Worm (Caenorhabditis elegans): ENCODE results near the gene T28C12.15.

The T28C12.15 gene

ce11 chrV:6331607-6332006, 10.0 kb upstream of the T28C12.15 start, which contains the start of gene T28C12.1:
Gene T28C12.1, plus strand, starts transcription at chrV:6331907.
- TF ChIP-seq efl-3 (GFP tag; optimal IDR thresholded peaks at IDR 0.05) (no peak), elt-2 (tag; optimal IDR thresholded peaks at IDR 0.05) (no peak), ztf-11 (tag; optimal IDR thresholded peaks at IDR 0.05) (no peak), nhr-90 (tag; optimal IDR thresholded peaks at IDR 0.05; ENCODE audit: poor library complexity) (no peak), lin-14 (GFP tag; optimal IDR thresholded peaks at IDR 0.05) (no peak), zip-4 (GFP tag; optimal IDR thresholded peaks at IDR 0.05) (no peak), rnt-1 (tag; optimal IDR thresholded peaks at IDR 0.05) (no peak), ceh-8 (GFP tag; optimal IDR thresholded peaks at IDR 0.05) (no peak), sup-37 (GFP tag; optimal IDR thresholded peaks at IDR 0.05) (no peak), ama-1 (optimal IDR thresholded peaks at IDR 0.05) (no peak), lir-3 (tag; optimal IDR thresholded peaks at IDR 0.05; ENCODE audit: poor library complexity) (no peak), fkh-10 (GFP tag; optimal IDR thresholded peaks at IDR 0.05) (no peak), unc-98 (GFP tag; IDR thresholded peaks at IDR 0.05) (no peak), swsn-7 (tag; optimal IDR thresholded peaks at IDR 0.05) (no peak), lin-39 (tag; optimal IDR thresholded peaks at IDR 0.05) (no peak), skn-1 (tag; optimal IDR thresholded peaks at IDR 0.05) (no peak), nhr-85 (tag) (no peak), ceh-63 (GFP tag; optimal IDR thresholded peaks at IDR 0.05) (no peak)

- TF ChIP-seq pag-3 (tag; optimal IDR thresholded peaks at IDR 0.05; ENCODE audit: borderline replicate concordance, insufficient read depth): no peak
- TF ChIP-seq jun-1 (tag; optimal IDR thresholded peaks at IDR 0.05): no peak
- TF ChIP-seq efl-1 (optimal IDR thresholded peaks at IDR 0.05): no peak
- no peak for TF ChIP-seq efl-1 (GFP tag; optimal IDR thresholded peaks at IDR 0.05 in 1 of 2)
- TF ChIP-seq sptf-1 (tag; optimal IDR thresholded peaks at IDR 0.05): no peak
- no peak for TF ChIP-seq mep-1 (tag; optimal IDR thresholded peaks at IDR 0.05)
- TF ChIP-seq unc-130 (tag; optimal IDR thresholded peaks at IDR 0.05): no peak
- TF ChIP-seq lin-15B (tag; optimal IDR thresholded peaks at IDR 0.05): no peak
- no peak for TF ChIP-seq lin-14 (GFP tag; optimal IDR thresholded peaks at IDR 0.05)
- TF ChIP-seq grh-1 (GFP tag; IDR thresholded peaks at IDR 0.05): no peak
- TF ChIP-seq mef-2 (tag; optimal IDR thresholded peaks at IDR 0.05): no peak
- TF ChIP-seq pqm-1 (tag; optimal IDR thresholded peaks at IDR 0.05): no peak
- TF ChIP-seq ceh-88 (GFP tag; IDR thresholded peaks at IDR 0.05): no peak
- TF ChIP-seq mab-9 (GFP tag; IDR thresholded peaks at IDR 0.05): no peak
- TF ChIP-seq blmp-1 (tag; optimal IDR thresholded peaks at IDR 0.05): no peak
Observed at ce11 chrV:6328897-6329296, 7.3 kb upstream of the T28C12.15 start, which contains the start of gene T28C12.2. Gene T28C12.2, plus strand, starts transcription at chrV:6329197.

- TF ChIP-seq aly-2 (tag; optimal IDR thresholded peaks at IDR 0.05): no peak
- TF ChIP-seq pax-3 (tag; optimal IDR thresholded peaks at IDR 0.05): no peak
- no peak for TF ChIP-seq nhr-28 (tag; optimal IDR thresholded peaks at IDR 0.05)
Observed at ce11 chrV:6326980-6327379, 5.4 kb upstream of the T28C12.15 start, which contains the start of gene fbxa-202. Gene fbxa-202, plus strand, starts transcription at chrV:6327280.

- TF ChIP-seq nhr-90 (tag; optimal IDR thresholded peaks at IDR 0.05; ENCODE audit: poor library complexity): peak; percentile 13
- no peak for TF ChIP-seq snu-23 (GFP tag; optimal IDR thresholded peaks at IDR 0.05)
- TF ChIP-seq nhr-85 (tag): no peak
- TF ChIP-seq nhr-19 (GFP tag; conservative IDR thresholded peaks at IDR 0.05): no peak
- no peak for TF ChIP-seq ets-5 (GFP tag; IDR thresholded peaks at IDR 0.05)
Observed at ce11 chrV:6326394-6326793, 4.8 kb upstream of the T28C12.15 start.
